Fruit fly (Drosophila melanogaster) whole organism, embryonic: Measurements from ENCODE around the gene CG7179.

ENCODE experiments used
- Ada2b ChIP-seq: fragments of 200-800 bp; sonication (Bioruptor generic); IDR thresholded peaks from 2 replicates; pipeline ENCODE4 v1.3.6; 2022; ENCODE audit warnings: missing biosample characterization, missing genetic modification characterization
- Adf1 ChIP-seq: fragments of 200-800 bp; sonication (Bioruptor generic); IDR thresholded peaks from 2 replicates; pipeline ENCODE4 v1.3.6; 2022; ENCODE audit warnings: missing biosample characterization, missing genetic modification characterization
- Blimp-1 ChIP-seq: fragments of 200-800 bp; sonication (Bioruptor generic); optimal IDR thresholded peaks from 3 replicates; lab custom pipeline; 2018; ENCODE audit warnings: missing biosample characterization, missing genetic modification characterization, mild to moderate bottlenecking, moderate library complexity, missing genetic modification reagents
- CG10321 ChIP-seq: fragments of 200-800 bp; sonication (Bioruptor generic); IDR thresholded peaks from 2 replicates; pipeline ENCODE4 v1.3.6; 2022; ENCODE audit warnings: missing biosample characterization, missing genetic modification characterization
- CG10462 ChIP-seq: fragments of 200-800 bp; sonication (Bioruptor generic); optimal IDR thresholded peaks from 2 replicates; lab custom pipeline; 2016; ENCODE audit warnings: missing biosample characterization, missing genetic modification characterization
- CG12299 ChIP-seq: fragments of 200-800 bp; sonication (Bioruptor generic); optimal IDR thresholded peaks from 2 replicates; lab custom pipeline; 2018; ENCODE audit warnings: missing biosample characterization, mild to moderate bottlenecking, missing genetic modification characterization
- CG15601 ChIP-seq: fragments of 200-800 bp; sonication (Bioruptor generic); optimal IDR thresholded peaks from 3 replicates; lab custom pipeline; 2019; ENCODE audit warnings: missing biosample characterization, mild to moderate bottlenecking, missing genetic modification characterization, moderate library complexity
- CG1603 ChIP-seq: fragments of 200-800 bp; sonication (Bioruptor generic); optimal IDR thresholded peaks from 2 replicates; lab custom pipeline; 2019; ENCODE audit warnings: missing biosample characterization, mild to moderate bottlenecking, missing genetic modification characterization, moderate library complexity
- CG16813 ChIP-seq: fragments of 200-800 bp; sonication (Bioruptor generic); IDR thresholded peaks from 3 replicates; pipeline ENCODE4 v1.3.6; 2022; ENCODE audit warnings: missing biosample characterization, missing genetic modification characterization; ENCODE audit not compliant: partially characterized antibody
- CG18619 ChIP-seq: fragments of 200-800 bp; sonication (Bioruptor generic); optimal IDR thresholded peaks from 3 replicates; lab custom pipeline; 2017; ENCODE audit warnings: missing biosample characterization, mild to moderate bottlenecking, missing genetic modification characterization
- CG2120 ChIP-seq: fragments of 200-800 bp; sonication (Bioruptor generic); optimal IDR thresholded peaks from 3 replicates; lab custom pipeline; 2016; ENCODE audit warnings: missing biosample characterization, missing genetic modification characterization
- CG31224 ChIP-seq: fragments of 200-800 bp; sonication (Bioruptor generic); IDR thresholded peaks from 2 replicates; pipeline ENCODE4 v1.3.6; 2022; ENCODE audit warnings: missing biosample characterization, missing genetic modification characterization
- CG32772 ChIP-seq: fragments of 200-800 bp; sonication (Bioruptor generic); IDR thresholded peaks from 2 replicates; pipeline ENCODE4 v1.3.6; 2022; ENCODE audit warnings: missing biosample characterization, missing genetic modification characterization
- CG33213 ChIP-seq: fragments of 200-800 bp; sonication (Bioruptor generic); optimal IDR thresholded peaks from 3 replicates; lab custom pipeline; 2016; ENCODE audit warnings: missing biosample characterization, missing genetic modification characterization
- CG34422 ChIP-seq: fragments of 200-800 bp; sonication (Bioruptor generic); IDR thresholded peaks from 3 replicates; pipeline ENCODE4 v1.3.6; 2022; ENCODE audit warnings: missing biosample characterization, missing genetic modification characterization
- CG3995 ChIP-seq: fragments of 200-800 bp; sonication (Bioruptor generic); optimal IDR thresholded peaks from 3 replicates; lab custom pipeline; 2016; ENCODE audit warnings: missing biosample characterization, missing genetic modification characterization
- CG4282 ChIP-seq: fragments of 200-800 bp; sonication (Bioruptor generic); optimal IDR thresholded peaks from 2 replicates; lab custom pipeline; 2016; ENCODE audit warnings: missing biosample characterization, missing genetic modification characterization
- CG7839 ChIP-seq: fragments of 200-800 bp; sonication (Bioruptor generic); optimal IDR thresholded peaks from 3 replicates; lab custom pipeline; 2018; ENCODE audit warnings: missing biosample characterization, mild to moderate bottlenecking, missing genetic modification characterization, moderate library complexity
- CG9437 ChIP-seq: fragments of 200-800 bp; sonication (Bioruptor generic); optimal IDR thresholded peaks from 2 replicates; lab custom pipeline; 2018; ENCODE audit warnings: missing biosample characterization, mild to moderate bottlenecking, missing genetic modification characterization
- CG9609 ChIP-seq: fragments of 200-800 bp; sonication (Bioruptor generic); optimal IDR thresholded peaks from 3 replicates; lab custom pipeline; 2016; ENCODE audit warnings: missing biosample characterization, missing genetic modification characterization
- Drgx ChIP-seq: fragments of 200-800 bp; sonication (Bioruptor generic); IDR thresholded peaks from 2 replicates; pipeline ENCODE4 v1.3.6; 2022; ENCODE audit warnings: missing biosample characterization, missing genetic modification characterization
- Ets65A ChIP-seq: fragments of 200-800 bp; sonication (Bioruptor generic); peaks from one replicate; lab custom pipeline; 2016; ENCODE audit warnings: missing biosample characterization, missing genetic modification characterization
- HLH4C ChIP-seq: fragments of 200-800 bp; sonication (Bioruptor generic); IDR thresholded peaks from 3 replicates; pipeline ENCODE4 v1.3.6; 2022; ENCODE audit warnings: missing biosample characterization, missing genetic modification characterization; ENCODE audit not compliant: partially characterized antibody
- HLH54F ChIP-seq: fragments of 200-800 bp; sonication (Bioruptor generic); optimal IDR thresholded peaks from 3 replicates; lab custom pipeline; 2016; ENCODE audit warnings: missing biosample characterization, missing genetic modification characterization
- Hey ChIP-seq: fragments of 200-800 bp; sonication (Bioruptor generic); optimal IDR thresholded peaks from 3 replicates; lab custom pipeline; 2018; ENCODE audit warnings: missing biosample characterization, mild to moderate bottlenecking, missing genetic modification characterization
- Hmx ChIP-seq: fragments of 200-800 bp; sonication (Bioruptor generic); optimal IDR thresholded peaks from 2 replicates; lab custom pipeline; 2016; ENCODE audit warnings: missing biosample characterization, missing genetic modification characterization
- Pdp1 ChIP-seq, 2 experiments: fragments of 200-800 bp; sonication (Bioruptor generic); optimal IDR thresholded peaks; 3 replicates each; lab custom pipeline; 2016; ENCODE audit warnings: missing biosample characterization in 2 of 2, missing genetic modification characterization in 2 of 2, mild to moderate bottlenecking in 1 of 2, moderate library complexity in 1 of 2
- Six4 ChIP-seq: fragments of 200-800 bp; sonication (Bioruptor generic); optimal IDR thresholded peaks from 2 replicates; lab custom pipeline; 2016; ENCODE audit warnings: missing biosample characterization, missing genetic modification characterization
- Sry-δ ChIP-seq: fragments of 200-800 bp; sonication (Bioruptor generic); optimal IDR thresholded peaks from 2 replicates; lab custom pipeline; 2016; ENCODE audit warnings: missing biosample characterization, missing genetic modification characterization
- Taf1 ChIP-seq: fragments of 200-800 bp; sonication (Bioruptor generic); IDR thresholded peaks from 2 replicates; pipeline ENCODE4 v1.3.6; 2022; ENCODE audit warnings: missing biosample characterization, missing genetic modification characterization
- Xrp1 ChIP-seq: fragments of 200-800 bp; sonication (Bioruptor generic); IDR thresholded peaks from 2 replicates; pipeline ENCODE4 v1.3.6; 2022; ENCODE audit warnings: missing biosample characterization, missing genetic modification characterization
- cato ChIP-seq: fragments of 200-800 bp; sonication (Bioruptor generic); optimal IDR thresholded peaks from 2 replicates; lab custom pipeline; 2016; ENCODE audit warnings: missing biosample characterization, missing genetic modification characterization, borderline replicate concordance
- da ChIP-seq: fragments of 200-800 bp; sonication (Bioruptor generic); optimal IDR thresholded peaks from 2 replicates; lab custom pipeline; 2016; ENCODE audit warnings: missing biosample characterization, missing genetic modification characterization
- dysf ChIP-seq: fragments of 200-800 bp; sonication (Bioruptor generic); IDR thresholded peaks from 3 replicates; pipeline ENCODE4 v1.3.6; 2022; ENCODE audit warnings: missing biosample characterization, missing genetic modification characterization
- grn ChIP-seq: fragments of 200-800 bp; sonication (Bioruptor generic); optimal IDR thresholded peaks from 3 replicates; lab custom pipeline; 2017; ENCODE audit warnings: missing biosample characterization, missing genetic modification characterization
- hth ChIP-seq: fragments of >200 bp; optimal IDR thresholded peaks from 2 replicates; lab custom pipeline; 2017; ENCODE audit warnings: inconsistent platforms
- lab ChIP-seq: fragments of 200-800 bp; sonication (Bioruptor generic); optimal IDR thresholded peaks from 3 replicates; lab custom pipeline; 2017; ENCODE audit warnings: missing biosample characterization, missing genetic modification characterization, mild to moderate bottlenecking, moderate library complexity, missing genetic modification reagents
- lov ChIP-seq, 2 experiments: fragments of 200-800 bp in 1 of 2; fragments of >200 bp in 1 of 2; sonication (Bioruptor generic) in 1 of 2; IDR thresholded peaks in 1 of 2; optimal IDR thresholded peaks in 1 of 2; 2 replicates in 1 of 2; 3 replicates in 1 of 2; pipeline versions ENCODE4 v1.3.6 to Lab custom; 2017 to 2022; ENCODE audit warnings: missing biosample characterization in 1 of 2, missing genetic modification characterization in 1 of 2
- prd ChIP-seq, 3 experiments: fragments of >200 bp in 2 of 3; fragments of 200-800 bp in 1 of 3; sonication (Bioruptor generic) in 1 of 3; optimal IDR thresholded peaks in 2 of 3; IDR thresholded peaks in 1 of 3; 2 replicates in 2 of 3; 3 replicates in 1 of 3; pipeline versions ENCODE4 v1.3.6 to Lab custom; 2017 to 2022; ENCODE audit warnings: missing biosample characterization in 1 of 3, missing genetic modification characterization in 1 of 3
- psq ChIP-seq: fragments of 200-800 bp; sonication (Bioruptor generic); optimal IDR thresholded peaks from 2 replicates; lab custom pipeline; 2017; ENCODE audit warnings: missing biosample characterization, missing genetic modification characterization
- row ChIP-seq: fragments of 200-800 bp; sonication (Bioruptor generic); IDR thresholded peaks from 3 replicates; pipeline ENCODE4 v1.3.6; 2022; ENCODE audit warnings: missing biosample characterization, missing genetic modification characterization
- sens ChIP-seq: fragments of 200-800 bp; sonication (Bioruptor generic); peaks from one replicate; lab custom pipeline; 2016; ENCODE audit warnings: missing biosample characterization, missing genetic modification characterization
- sim ChIP-seq: fragments of 200-800 bp; sonication (Bioruptor generic); IDR thresholded peaks from 2 replicates; pipeline ENCODE4 v1.3.6; 2022; ENCODE audit warnings: missing biosample characterization, missing genetic modification characterization
- tna ChIP-seq: fragments of 200-800 bp; sonication (Bioruptor generic); IDR thresholded peaks from 2 replicates; pipeline ENCODE4 v1.3.6; 2022; ENCODE audit warnings: missing biosample characterization, missing genetic modification characterization; ENCODE audit not compliant: partially characterized antibody
- twi ChIP-seq: fragments of 200-800 bp; optimal IDR thresholded peaks from 2 replicates; lab custom pipeline; 2019; ENCODE audit warnings: missing biosample characterization, mild to moderate bottlenecking, missing genetic modification characterization, moderate library complexity

CG7179 gene

dm6 chr2L:7754539-7754938 lies 23.3 kb downstream of the CG7179 start:
- TF ChIP-seq sim (GFP tag; lab: Robert Waterston, UW) (no peak), sens (peak; percentile 46), Hmx (GFP tag; lab: Kevin White, UChicago) (no peak), row (GFP tag; lab: Robert Waterston, UW) (0 out of 3 replicates have a peak, but pooled peaks have one; percentile 14), prd (optimal IDR thresholded peaks at IDR 0.05; lab: Kevin White, UChicago) (no peak), prd (GFP tag; IDR thresholded peaks at IDR 0.05; lab: Robert Waterston, UW) (0 out of 3 replicates have a peak, but pooled peaks have one; percentile 13), CG18619 (GFP tag; lab: Kevin White, UChicago) (no peak), CG9609 (GFP tag; lab: Kevin White, UChicago) (no peak), Sry-δ (GFP tag; lab: Kevin White, UChicago) (no peak), Drgx (GFP tag; lab: Robert Waterston, UW) (peak; percentile 68)

dm6 chr2L:7753874-7754273 lies 24.0 kb downstream of the CG7179 start, which contains the start of gene CG46025:
CG46025 (plus strand) TSS chr2L:7754174.
- TF ChIP-seq twi (tag; lab: Kevin White, UChicago) (no peak), CG33213 (GFP tag; lab: Kevin White, UChicago) (no peak), CG4282 (no peak), grn (GFP tag; lab: Kevin White, UChicago) (no peak), Hey (tag; lab: Kevin White, UChicago) (no peak), CG12299 (tag; lab: Kevin White, UChicago) (no peak), lab (GFP tag; lab: Kevin White, UChicago) (no peak), Ada2b (GFP tag; lab: Robert Waterston, UW) (no peak), CG1603 (tag; lab: Kevin White, UChicago) (no peak), Adf1 (GFP tag; lab: Robert Waterston, UW) (no peak), tna (GFP tag; lab: Robert Waterston, UW) (no peak), Ets65A (no peak), lov (optimal IDR thresholded peaks at IDR 0.05; lab: Kevin White, UChicago) (no peak), lov (GFP tag; IDR thresholded peaks at IDR 0.05; lab: Robert Waterston, UW) (no peak), da (GFP tag; lab: Kevin White, UChicago) (no peak), CG32772 (GFP tag; lab: Robert Waterston, UW) (no peak), CG16813 (no peak), psq (GFP tag; lab: Kevin White, UChicago) (no peak), CG15601 (tag; lab: Kevin White, UChicago) (no peak), dysf (GFP tag; lab: Robert Waterston, UW) (no peak)
- TF ChIP-seq, all 482 proteins: peak for 0

dm6 chr2L:7753086-7753485 lies 24.7 kb downstream of the CG7179 start, which contains the start of gene CG7203:
CG7203 (minus strand) TSS chr2L:7753186.
- TF ChIP-seq CG10321 (GFP tag; lab: Robert Waterston, UW) = no peak
- no peak for TF ChIP-seq CG31224 (GFP tag; lab: Robert Waterston, UW)
- TF ChIP-seq Taf1 (GFP tag; lab: Robert Waterston, UW) = no peak
- no peak for TF ChIP-seq CG10462
- TF ChIP-seq CG7839 (tag; lab: Kevin White, UChicago) = no peak
- TF ChIP-seq CG3995 (GFP tag; lab: Kevin White, UChicago) = no peak
- TF ChIP-seq cato = no peak
- TF ChIP-seq HLH4C (GFP tag; lab: Robert Waterston, UW) = no peak
- no peak for TF ChIP-seq CG2120 (GFP tag; lab: Kevin White, UChicago)
- no peak for TF ChIP-seq CG34422 (GFP tag; lab: Robert Waterston, UW)
- no peak for TF ChIP-seq Blimp-1 (GFP tag; lab: Kevin White, UChicago)
- no peak for TF ChIP-seq HLH54F (GFP tag; lab: Kevin White, UChicago)
- no peak for TF ChIP-seq Adf1 (GFP tag; lab: Robert Waterston, UW)
- TF ChIP-seq Xrp1 (GFP tag; lab: Robert Waterston, UW) = no peak
- TF ChIP-seq CG9437 (GFP tag; lab: Kevin White, UChicago) = no peak
- TF ChIP-seq hth = no peak
- TF ChIP-seq Six4 = no peak
- TF ChIP-seq Pdp1 (GFP tag; optimal IDR thresholded peaks at IDR 0.05; lab: Kevin White, UChicago) = no peak
